Fruit fly (Drosophila melanogaster) whole organism, prepupa: ENCODE data around the gene Lmpt.

ENCODE experiments used
- CG10631 ChIP-seq: fragments of 200-800 bp; sonication (Bioruptor generic); optimal IDR thresholded peaks from 2 replicates; lab custom pipeline; 2016; ENCODE audit warnings: missing biosample characterization, missing genetic modification characterization
- CG10669 ChIP-seq: fragments of 200-800 bp; sonication (Bioruptor generic); optimal IDR thresholded peaks from 3 replicates; lab custom pipeline; 2018; ENCODE audit warnings: missing biosample characterization, mild to moderate bottlenecking, missing genetic modification characterization, moderate library complexity
- CG11294 ChIP-seq: fragments of 200-800 bp; sonication (Bioruptor generic); IDR thresholded peaks from 2 replicates; pipeline ENCODE4 v1.3.6; 2022; ENCODE audit warnings: missing biosample characterization, missing genetic modification characterization
- CG11762 ChIP-seq: fragments of 200-800 bp; sonication (Bioruptor generic); optimal IDR thresholded peaks from 3 replicates; lab custom pipeline; 2016; ENCODE audit warnings: missing biosample characterization, missing genetic modification characterization; ENCODE audit not compliant: insufficient read depth
- CG11902 ChIP-seq: fragments of 200-800 bp; sonication (Bioruptor generic); optimal IDR thresholded peaks from 3 replicates; lab custom pipeline; 2016; ENCODE audit warnings: missing biosample characterization, missing genetic modification characterization
- CG15336 ChIP-seq: fragments of 200-800 bp; sonication (Bioruptor generic); IDR thresholded peaks from 2 replicates; pipeline ENCODE4 v1.3.6; 2022; ENCODE audit warnings: missing biosample characterization, missing genetic modification characterization
- CG1621 ChIP-seq: fragments of 200-800 bp; sonication (Bioruptor generic); optimal IDR thresholded peaks from 3 replicates; lab custom pipeline; 2018; ENCODE audit warnings: missing biosample characterization, mild to moderate bottlenecking, missing genetic modification characterization
- CG16779 ChIP-seq: fragments of 200-800 bp; sonication (Bioruptor generic); optimal IDR thresholded peaks from 3 replicates; lab custom pipeline; 2017; ENCODE audit warnings: missing biosample characterization, mild to moderate bottlenecking, missing genetic modification characterization
- CG3032 ChIP-seq: fragments of 200-800 bp; optimal IDR thresholded peaks from 2 replicates; lab custom pipeline; 2019; ENCODE audit warnings: missing biosample characterization, mild to moderate bottlenecking, missing genetic modification characterization, moderate library complexity
- CG32006 ChIP-seq: fragments of 200-800 bp; sonication (Bioruptor generic); optimal IDR thresholded peaks from 3 replicates; lab custom pipeline; 2017; ENCODE audit warnings: missing biosample characterization, mild to moderate bottlenecking, missing genetic modification characterization
- CG34406 ChIP-seq: fragments of 200-800 bp; sonication (Bioruptor generic); optimal IDR thresholded peaks from 3 replicates; lab custom pipeline; 2016; ENCODE audit warnings: missing biosample characterization, missing genetic modification characterization
- CG3919 ChIP-seq: fragments of 200-800 bp; sonication (Bioruptor generic); optimal IDR thresholded peaks from 3 replicates; lab custom pipeline; 2016; ENCODE audit warnings: missing biosample characterization, missing genetic modification characterization
- CG6163 ChIP-seq: fragments of 200-800 bp; sonication (Bioruptor generic); IDR thresholded peaks from 3 replicates; pipeline ENCODE4 v1.3.6; 2022; ENCODE audit warnings: missing biosample characterization, missing genetic modification characterization
- CG6792 ChIP-seq: fragments of 200-800 bp; sonication (Bioruptor generic); optimal IDR thresholded peaks from 3 replicates; lab custom pipeline; 2016; ENCODE audit warnings: missing biosample characterization, missing genetic modification characterization
- CG6808 ChIP-seq: fragments of 200-800 bp; sonication (Bioruptor generic); optimal IDR thresholded peaks from 3 replicates; lab custom pipeline; 2017; ENCODE audit warnings: missing biosample characterization, missing genetic modification characterization, mild to moderate bottlenecking, moderate library complexity, missing genetic modification reagents
- CG7368 ChIP-seq: fragments of 200-800 bp; sonication (Bioruptor generic); optimal IDR thresholded peaks from 3 replicates; lab custom pipeline; 2016; ENCODE audit warnings: missing biosample characterization, missing genetic modification characterization
- CG8119 ChIP-seq: fragments of 200-800 bp; sonication (Bioruptor generic); IDR thresholded peaks from 3 replicates; pipeline ENCODE4 v1.3.6; 2022; ENCODE audit warnings: missing biosample characterization, missing genetic modification characterization
- CG9139 ChIP-seq: fragments of 200-800 bp; sonication (Bioruptor generic); optimal IDR thresholded peaks from 3 replicates; lab custom pipeline; 2017; ENCODE audit warnings: missing biosample characterization, mild to moderate bottlenecking, missing genetic modification characterization
- Eip75B ChIP-seq: fragments of 200-800 bp; sonication (Bioruptor generic); optimal IDR thresholded peaks from 3 replicates; lab custom pipeline; 2016; ENCODE audit warnings: missing biosample characterization, missing genetic modification characterization
- Eip78C ChIP-seq: fragments of 200-800 bp; sonication (Bioruptor generic); peaks from one replicate; lab custom pipeline; 2016; ENCODE audit warnings: missing biosample characterization, missing genetic modification characterization
- Ets21C ChIP-seq: fragments of 200-800 bp; sonication (Bioruptor generic); optimal IDR thresholded peaks from 3 replicates; lab custom pipeline; 2016; ENCODE audit warnings: missing biosample characterization, missing genetic modification characterization
- Ets96B ChIP-seq: fragments of 200-800 bp; optimal IDR thresholded peaks from 2 replicates; lab custom pipeline; 2019; ENCODE audit warnings: missing biosample characterization, mild to moderate bottlenecking, missing genetic modification characterization, moderate library complexity
- Gug ChIP-seq: fragments of 200-800 bp; sonication (Bioruptor generic); IDR thresholded peaks from 2 replicates; pipeline ENCODE4 v1.3.6; 2022; ENCODE audit warnings: missing biosample characterization, missing genetic modification characterization
- Hr38 ChIP-seq: sonication (Bioruptor generic); optimal IDR thresholded peaks from 2 replicates; lab custom pipeline; 2016; ENCODE audit warnings: missing biosample characterization, missing genetic modification characterization
- Hr39 ChIP-seq: fragments of 200-800 bp; sonication (Bioruptor generic); optimal IDR thresholded peaks from 2 replicates; lab custom pipeline; 2016; ENCODE audit warnings: missing biosample characterization, missing genetic modification characterization
- Hr4 ChIP-seq: fragments of 200-800 bp; sonication (Bioruptor generic); optimal IDR thresholded peaks from 3 replicates; lab custom pipeline; 2016; ENCODE audit warnings: missing biosample characterization, missing genetic modification characterization
- Lpt ChIP-seq: fragments of 200-800 bp; sonication (Bioruptor generic); optimal IDR thresholded peaks from 3 replicates; lab custom pipeline; 2016; ENCODE audit warnings: missing biosample characterization, missing genetic modification characterization
- Met ChIP-seq: fragments of 200-800 bp; sonication (Bioruptor generic); optimal IDR thresholded peaks from 3 replicates; lab custom pipeline; 2016; ENCODE audit warnings: missing biosample characterization, missing genetic modification characterization
- OdsH ChIP-seq: fragments of 200-800 bp; sonication (Bioruptor generic); optimal IDR thresholded peaks from 3 replicates; lab custom pipeline; 2016; ENCODE audit warnings: missing biosample characterization, missing genetic modification characterization
- Smox ChIP-seq: fragments of 200-800 bp; sonication (Bioruptor generic); optimal IDR thresholded peaks from 3 replicates; lab custom pipeline; 2016; ENCODE audit warnings: missing biosample characterization, missing genetic modification characterization
- Sox14 ChIP-seq: fragments of 200-800 bp; sonication (Bioruptor generic); optimal IDR thresholded peaks from 3 replicates; lab custom pipeline; 2016; ENCODE audit warnings: missing biosample characterization, missing genetic modification characterization
- Sox15 ChIP-seq: fragments of 200-800 bp; sonication (Bioruptor generic); optimal IDR thresholded peaks from 3 replicates; lab custom pipeline; 2016; ENCODE audit warnings: missing biosample characterization, missing genetic modification characterization
- achi ChIP-seq: fragments of 200-800 bp; sonication (Bioruptor generic); optimal IDR thresholded peaks from 3 replicates; lab custom pipeline; 2016; ENCODE audit warnings: missing biosample characterization, missing genetic modification characterization
- acj6 ChIP-seq: fragments of 200-800 bp; sonication (Bioruptor generic); optimal IDR thresholded peaks from 3 replicates; lab custom pipeline; 2016; ENCODE audit warnings: missing biosample characterization, missing genetic modification characterization
- cyc ChIP-seq: fragments of 200-800 bp; sonication (Bioruptor generic); optimal IDR thresholded peaks from 3 replicates; lab custom pipeline; 2016; ENCODE audit warnings: missing biosample characterization, missing genetic modification characterization
- dac ChIP-seq: fragments of 200-800 bp; sonication (Bioruptor generic); optimal IDR thresholded peaks from 2 replicates; lab custom pipeline; 2017; ENCODE audit warnings: missing biosample characterization, mild to moderate bottlenecking, missing genetic modification characterization
- dsx ChIP-seq: fragments of 200-800 bp; optimal IDR thresholded peaks from 3 replicates; lab custom pipeline; 2019; ENCODE audit warnings: missing biosample characterization, mild to moderate bottlenecking, missing genetic modification characterization, moderate library complexity; ENCODE audit not compliant: poor library complexity, severe bottlenecking
- eg ChIP-seq: fragments of 200-800 bp; sonication (Bioruptor generic); IDR thresholded peaks from 3 replicates; pipeline ENCODE4 v1.3.6; 2022; ENCODE audit warnings: missing biosample characterization, missing genetic modification characterization
- esn ChIP-seq: fragments of 200-800 bp; sonication (Bioruptor generic); optimal IDR thresholded peaks from 2 replicates; lab custom pipeline; 2016; ENCODE audit warnings: missing biosample characterization, mild to moderate bottlenecking, missing genetic modification characterization, moderate library complexity
- fd59A ChIP-seq: fragments of 200-800 bp; sonication (Bioruptor generic); optimal IDR thresholded peaks from 2 replicates; lab custom pipeline; 2017; ENCODE audit warnings: missing biosample characterization, mild to moderate bottlenecking, missing genetic modification characterization, missing genetic modification reagents
- lz ChIP-seq: fragments of 200-800 bp; sonication (Bioruptor generic); optimal IDR thresholded peaks from 3 replicates; lab custom pipeline; 2016; ENCODE audit warnings: missing biosample characterization, missing genetic modification characterization
- net ChIP-seq: fragments of 200-800 bp; sonication (Bioruptor generic); optimal IDR thresholded peaks from 3 replicates; lab custom pipeline; 2016; ENCODE audit warnings: missing biosample characterization, missing genetic modification characterization
- salr ChIP-seq, 2 experiments: fragments of 200-800 bp; sonication (Bioruptor generic); optimal IDR thresholded peaks; 3 replicates each; lab custom pipeline; 2016 to 2018; ENCODE audit warnings: missing biosample characterization in 2 of 2, missing genetic modification characterization in 2 of 2, mild to moderate bottlenecking in 1 of 2
- spab ChIP-seq: fragments of 200-800 bp; sonication (Bioruptor generic); optimal IDR thresholded peaks from 2 replicates; lab custom pipeline; 2017; ENCODE audit warnings: missing biosample characterization, mild to moderate bottlenecking, missing genetic modification characterization, missing genetic modification reagents
- topi ChIP-seq: fragments of 200-800 bp; sonication (Bioruptor generic); optimal IDR thresholded peaks from 3 replicates; lab custom pipeline; 2016; ENCODE audit warnings: missing biosample characterization, missing genetic modification characterization
- vri ChIP-seq: fragments of 200-800 bp; sonication (Bioruptor generic); optimal IDR thresholded peaks from 3 replicates; lab custom pipeline; 2016; ENCODE audit warnings: missing biosample characterization, mild to moderate bottlenecking, missing genetic modification characterization

Gene Lmpt

DNA sequence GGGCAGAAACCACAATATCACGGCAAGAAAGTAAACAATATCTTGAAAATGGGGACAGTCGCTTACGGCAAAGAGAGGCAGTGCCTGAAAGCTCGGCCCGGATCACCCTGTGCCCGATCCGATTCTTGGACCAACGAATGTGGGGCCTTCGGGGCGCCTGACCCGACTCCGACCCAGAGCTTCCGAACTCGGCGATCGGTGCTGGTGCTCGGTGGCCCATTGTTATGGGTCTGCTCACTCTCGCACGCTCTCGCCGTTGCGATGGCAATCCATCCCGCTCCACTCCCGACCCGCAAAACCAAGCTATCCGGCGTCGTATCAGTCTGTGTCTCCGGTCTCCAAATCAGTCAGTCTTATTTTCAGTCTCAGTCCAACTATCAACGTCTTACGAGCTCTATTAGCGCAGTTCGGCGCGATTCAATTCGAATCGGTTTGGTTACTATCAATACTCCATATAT, 104.6 kb downstream of the Lmpt start, which contains the start of gene Exn (continued):
- TF ChIP-seq net (GFP tag; lab: Kevin White, UChicago) (peak; percentile 58), CG11762 (GFP tag; lab: Kevin White, UChicago) (peak; percentile 17), CG7368 (peak; percentile 55), Hr4 (GFP tag; lab: Kevin White, UChicago) (no peak), salr (GFP tag; optimal IDR thresholded peaks at IDR 0.05; lab: Kevin White, UChicago) (no peak), dsx (GFP tag; lab: Kevin White, UChicago) (peak; percentile 16), eg (GFP tag; lab: Robert Waterston, UW) (no peak; the same call in 1 of the 3 replicates), Met (GFP tag; lab: Kevin White, UChicago) (no peak), CG6163 (GFP tag; lab: Robert Waterston, UW) (peak; percentile 71; the same call in 2 of the 3 replicates), Eip78C (peak; percentile 85), CG11902 (GFP tag; lab: Kevin White, UChicago) (no peak), dac (GFP tag; lab: Kevin White, UChicago) (no peak), CG9139 (GFP tag; lab: Kevin White, UChicago) (no peak), CG15336 (GFP tag; lab: Robert Waterston, UW) (peak; percentile 35; the same call in 1 of the 2 replicates), CG10669 (GFP tag; lab: Kevin White, UChicago) (no peak), Smox (GFP tag; lab: Kevin White, UChicago) (no peak), CG1621 (peak; percentile 96), Lpt (GFP tag; lab: Kevin White, UChicago) (no peak), cyc (GFP tag; lab: Kevin White, UChicago) (no peak), CG34406 (GFP tag; lab: Kevin White, UChicago) (no peak), Ets21C (GFP tag; lab: Kevin White, UChicago) (no peak), fd59A (GFP tag; lab: Kevin White, UChicago) (no peak), CG10631 (GFP tag; lab: Kevin White, UChicago) (no peak), Hr39 (GFP tag; lab: Kevin White, UChicago) (no peak), CG32006 (GFP tag; lab: Kevin White, UChicago) (no peak), Gug (GFP tag; lab: Robert Waterston, UW) (no peak), OdsH (GFP tag; lab: Kevin White, UChicago) (no peak), Sox15 (GFP tag; lab: Kevin White, UChicago) (no peak), CG6792 (GFP tag; lab: Kevin White, UChicago) (peak; percentile 61), CG6808 (GFP tag; lab: Kevin White, UChicago) (peak; percentile 9), Ets96B (tag; lab: Kevin White, UChicago) (no peak), CG3919 (no peak), achi (GFP tag; lab: Kevin White, UChicago) (no peak), spab (GFP tag; lab: Kevin White, UChicago) (no peak), lz (no peak), CG16779 (tag; lab: Kevin White, UChicago) (no peak), CG3032 (no peak)
- TF ChIP-seq, all 60 proteins: peak for 19

DNA sequence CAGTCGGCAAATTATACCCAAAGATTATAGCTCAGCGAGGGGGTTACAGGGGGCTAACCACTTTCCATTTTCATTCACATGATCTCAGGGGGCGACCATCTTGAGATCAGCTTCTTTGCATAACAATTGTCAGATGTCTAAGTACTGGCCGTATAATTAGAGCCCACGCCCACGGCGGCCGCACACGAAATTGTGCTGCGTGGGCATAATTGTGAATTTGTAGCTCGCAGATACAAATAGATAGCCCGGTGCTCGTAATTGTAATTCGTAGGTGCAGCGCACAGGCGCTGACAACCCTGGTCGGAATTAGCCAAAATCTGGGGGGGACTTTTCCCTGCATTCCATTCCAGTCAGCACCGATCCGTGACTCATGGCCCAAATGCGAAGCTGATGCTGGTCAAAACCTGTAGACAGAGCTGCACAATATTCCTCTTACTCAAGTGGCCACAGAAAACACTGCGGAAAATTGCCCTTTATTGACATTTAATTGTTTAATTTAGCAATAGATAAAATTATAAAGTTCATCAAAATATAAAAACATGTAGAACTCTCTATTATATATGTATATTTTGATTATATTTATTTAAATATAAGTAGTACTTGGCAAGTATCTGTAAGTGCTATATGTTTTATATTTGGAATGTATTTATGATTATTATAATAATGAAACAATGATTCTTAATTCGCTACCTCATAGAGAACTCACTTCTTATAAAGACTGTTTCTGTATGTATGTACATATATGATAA, 106.7 kb downstream of the Lmpt start:
- TF ChIP-seq CG9139 (GFP tag; lab: Kevin White, UChicago) (no peak), CG11902 (GFP tag; lab: Kevin White, UChicago) (no peak), CG7368 (no peak), vri (GFP tag; lab: Kevin White, UChicago) (no peak), Sox15 (GFP tag; lab: Kevin White, UChicago) (no peak), CG32006 (GFP tag; lab: Kevin White, UChicago) (peak; percentile 51), CG11294 (GFP tag; lab: Robert Waterston, UW) (no peak), CG34406 (GFP tag; lab: Kevin White, UChicago) (peak; percentile 54), cyc (GFP tag; lab: Kevin White, UChicago) (no peak), Eip75B (GFP tag; lab: Kevin White, UChicago) (no peak), CG3919 (no peak), Sox14 (GFP tag; lab: Kevin White, UChicago) (no peak), esn (GFP tag; lab: Kevin White, UChicago) (peak; percentile 10), Smox (GFP tag; lab: Kevin White, UChicago) (no peak), Gug (GFP tag; lab: Robert Waterston, UW) (no peak), CG10669 (GFP tag; lab: Kevin White, UChicago) (no peak), Met (GFP tag; lab: Kevin White, UChicago) (no peak), dsx (GFP tag; lab: Kevin White, UChicago) (peak; percentile 24), CG1621 (no peak), Hr38 (GFP tag; lab: Kevin White, UChicago) (no peak), CG15336 (GFP tag; lab: Robert Waterston, UW) (peak; percentile 35; the same call in 1 of the 2 replicates), CG6163 (GFP tag; lab: Robert Waterston, UW) (no peak), acj6 (GFP tag; lab: Kevin White, UChicago) (no peak), topi (no peak), CG8119 (GFP tag; lab: Robert Waterston, UW) (peak; percentile 34; the same call in 1 of the 3 replicates), Hr4 (GFP tag; lab: Kevin White, UChicago) (peak; percentile 3)
